Worm (Caenorhabditis elegans) whole organism, L1 larva: Measurements from ENCODE around the gene Y40C5A.4.

Experiments used
- aha-1 ChIP-seq: fragments of 150-350 bp; optimal IDR thresholded peaks from 2 replicates; lab custom pipeline; 2014; ENCODE audit warnings: missing biosample characterization, missing genetic modification characterization
- ceh-88 ChIP-seq: fragments of 200-800 bp; sonication (Bioruptor generic); IDR thresholded peaks from 2 replicates; pipeline ENCODE4 v1.3.6; 2022; ENCODE audit warnings: missing genetic modification characterization, missing compliant biosample characterization
- mdl-1 ChIP-seq, 2 experiments: fragments of 150-350 bp; optimal IDR thresholded peaks; 2 replicates each; lab custom pipeline; 2014 to 2017; ENCODE audit warnings: missing biosample characterization in 2 of 2, missing genetic modification characterization in 2 of 2, inconsistent platforms in 1 of 2
- nhr-237 ChIP-seq: fragments of 150-350 bp; optimal IDR thresholded peaks from 2 replicates; lab custom pipeline; 2014; ENCODE audit warnings: missing biosample characterization, missing genetic modification characterization
- nhr-71 ChIP-seq: sonication (generic microtip); optimal IDR thresholded peaks from 2 replicates; lab custom pipeline; 2016; ENCODE audit warnings: mild to moderate bottlenecking, missing genetic modification characterization, moderate library complexity, missing compliant biosample characterization
- unc-130 ChIP-seq: fragments of 150-350 bp; optimal IDR thresholded peaks from 2 replicates; lab custom pipeline; 2017; ENCODE audit warnings: missing biosample characterization, missing genetic modification characterization, inconsistent platforms

DNA sequence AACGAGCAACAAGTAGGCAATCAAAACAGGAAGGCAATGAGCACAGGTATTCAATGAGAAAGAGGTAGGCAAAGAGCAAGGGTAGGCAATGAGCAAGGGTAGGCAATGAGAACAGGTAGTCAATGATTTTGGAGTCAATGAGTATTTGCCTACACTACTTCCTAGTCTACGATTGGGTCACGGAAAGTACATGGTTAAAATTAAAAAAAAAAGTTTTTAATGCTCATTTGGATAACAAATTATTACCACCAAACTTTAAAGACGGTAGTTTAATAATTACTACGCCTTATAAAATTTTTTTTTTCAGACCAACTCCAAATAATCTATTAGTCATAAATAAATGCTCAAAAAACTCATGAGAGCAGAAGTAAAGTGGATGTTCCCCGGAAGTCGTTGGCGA lies 16.8 kb upstream of the Y40C5A.4 start, which contains the start of gene ptp-8:
- no peak for TF ChIP-seq aha-1 (tag; lab: Kevin White, UChicago)
- no peak for TF ChIP-seq ceh-88
- no peak for TF ChIP-seq unc-130 (tag; lab: Kevin White, UChicago)
- no peak for TF ChIP-seq nhr-237 (tag; lab: Kevin White, UChicago)
- TF ChIP-seq mdl-1 (tag; optimal IDR thresholded peaks at IDR 0.05; lab: Kevin White, UChicago), result no peak
- TF ChIP-seq nhr-71 (tag; lab: Kevin White, UChicago), result no peak
